Fruit fly (Drosophila melanogaster) whole organism, wandering third instar larva: ENCODE results near the gene AnxB9.
A peak's percentile ranks its signal among the peaks of the same experiment; 100 is the strongest.

ENCODE experiments used
- CG32264 ChIP-seq: fragments of 200-800 bp; sonication (Bioruptor generic); optimal IDR thresholded peaks from 2 replicates; lab custom pipeline; 2016; ENCODE audit warnings: missing biosample characterization, missing genetic modification characterization
- CG9705 ChIP-seq: fragments of 200-800 bp; sonication (Bioruptor generic); optimal IDR thresholded peaks from 2 replicates; lab custom pipeline; 2018; ENCODE audit warnings: missing biosample characterization, mild to moderate bottlenecking, missing genetic modification characterization
- CrebA ChIP-seq: fragments of 200-800 bp; sonication (Bioruptor generic); optimal IDR thresholded peaks from 2 replicates; lab custom pipeline; 2016; ENCODE audit warnings: missing biosample characterization, mild to moderate bottlenecking, missing genetic modification characterization, borderline replicate concordance
- Dfd ChIP-seq: fragments of >200 bp; optimal IDR thresholded peaks from 2 replicates; lab custom pipeline; 2017; ENCODE audit warnings: missing biosample characterization, missing genetic modification characterization
- Dif ChIP-seq: fragments of 200-275, 200-300 bp; sonication (Bioruptor generic); optimal IDR thresholded peaks from 2 replicates; lab custom pipeline; 2018; ENCODE audit warnings: missing biosample characterization, missing genetic modification characterization; ENCODE audit not compliant: partially characterized antibody
- HLH106 ChIP-seq: fragments of 200-800 bp; optimal IDR thresholded peaks from 3 replicates; lab custom pipeline; 2019; ENCODE audit warnings: missing biosample characterization, mild to moderate bottlenecking, missing genetic modification characterization, moderate library complexity
- Hnf4 ChIP-seq: fragments of 200-800 bp; sonication (Bioruptor generic); optimal IDR thresholded peaks from 2 replicates; lab custom pipeline; 2016; ENCODE audit warnings: missing biosample characterization, mild to moderate bottlenecking, missing genetic modification characterization
- Hr78 ChIP-seq: fragments of >200 bp; optimal IDR thresholded peaks from 2 replicates; lab custom pipeline; 2017; ENCODE audit warnings: missing biosample characterization, missing genetic modification characterization
- Hr83 ChIP-seq: fragments of 200-300 bp; sonication (Bioruptor generic); optimal IDR thresholded peaks from 2 replicates; lab custom pipeline; 2016; ENCODE audit warnings: missing biosample characterization, mild to moderate bottlenecking, missing genetic modification characterization, moderate library complexity; ENCODE audit not compliant: poor library complexity, severe bottlenecking
- Jra ChIP-seq: sonication (Bioruptor generic); optimal IDR thresholded peaks from 2 replicates; lab custom pipeline; 2016; ENCODE audit warnings: missing biosample characterization, missing genetic modification characterization
- Mio ChIP-seq: sonication (Bioruptor generic); optimal IDR thresholded peaks from 2 replicates; lab custom pipeline; 2016; ENCODE audit warnings: missing biosample characterization, missing genetic modification characterization
- N ChIP-seq: fragments of >200 bp; optimal IDR thresholded peaks from 2 replicates; lab custom pipeline; 2018; ENCODE audit warnings: missing biosample characterization, missing external identifiers, missing genetic modification characterization
- OdsH ChIP-seq: fragments of 200-800 bp; sonication (Bioruptor generic); optimal IDR thresholded peaks from 2 replicates; lab custom pipeline; 2016; ENCODE audit warnings: missing biosample characterization, mild to moderate bottlenecking, missing genetic modification characterization
- Rel ChIP-seq, 2 experiments: fragments of 200-800 bp; sonication (Bioruptor generic) in 1 of 2; optimal IDR thresholded peaks; 2 replicates in 1 of 2; 3 replicates in 1 of 2; lab custom pipeline; 2016 to 2019; ENCODE audit warnings: mild to moderate bottlenecking in 2 of 2, missing biosample characterization in 2 of 2, missing genetic modification characterization in 2 of 2, moderate library complexity in 1 of 2
- Sp1 ChIP-seq: fragments of 200-800 bp; sonication (Bioruptor generic); optimal IDR thresholded peaks from 3 replicates; lab custom pipeline; 2019; ENCODE audit warnings: missing biosample characterization, mild to moderate bottlenecking, missing genetic modification characterization, moderate library complexity
- br ChIP-seq: fragments of 200-800 bp; sonication (Bioruptor generic); optimal IDR thresholded peaks from 2 replicates; lab custom pipeline; 2016; ENCODE audit warnings: missing biosample characterization, missing genetic modification characterization
- brk ChIP-seq: fragments of 200-800 bp; sonication (Bioruptor generic); optimal IDR thresholded peaks from 2 replicates; lab custom pipeline; 2016; ENCODE audit warnings: missing biosample characterization, mild to moderate bottlenecking, missing genetic modification characterization
- dl ChIP-seq, 2 experiments: fragments of 175-275, 200-275 bp in 1 of 2; fragments of 200-275 bp in 1 of 2; sonication (Bioruptor generic); optimal IDR thresholded peaks; lab custom pipeline; 2018; ENCODE audit warnings: mild to moderate bottlenecking in 2 of 2, missing biosample characterization in 2 of 2, missing genetic modification characterization in 2 of 2, moderate library complexity in 2 of 2; ENCODE audit not compliant: partially characterized antibody in 2 of 2, insufficient read depth in 1 of 2
- dmrt93B ChIP-seq: fragments of 200-800 bp; sonication (Bioruptor generic); optimal IDR thresholded peaks from 2 replicates; lab custom pipeline; 2018; ENCODE audit warnings: missing biosample characterization, mild to moderate bottlenecking, missing genetic modification characterization
- dsf ChIP-seq: sonication (Bioruptor generic); optimal IDR thresholded peaks from 2 replicates; lab custom pipeline; 2016; ENCODE audit warnings: missing biosample characterization, missing genetic modification characterization, borderline replicate concordance
- ey ChIP-seq: fragments of 200-800 bp; sonication (Bioruptor generic); optimal IDR thresholded peaks from 2 replicates; lab custom pipeline; 2016; ENCODE audit warnings: missing biosample characterization, missing genetic modification characterization
- foxo ChIP-seq, 2 experiments: fragments of 200-800 bp; sonication (Bioruptor generic); optimal IDR thresholded peaks; 2 replicates in 1 of 2; 3 replicates in 1 of 2; lab custom pipeline; 2016 to 2017; ENCODE audit warnings: missing biosample characterization in 2 of 2, missing genetic modification characterization in 2 of 2
- h ChIP-seq: fragments of 200-800 bp; sonication (Bioruptor generic); optimal IDR thresholded peaks from 3 replicates; lab custom pipeline; 2016; ENCODE audit warnings: missing biosample characterization, mild to moderate bottlenecking, missing genetic modification characterization
- jim ChIP-seq: fragments of 175-275, 200-325 bp; sonication (Bioruptor generic); optimal IDR thresholded peaks from 2 replicates; lab custom pipeline; 2016; ENCODE audit warnings: missing biosample characterization, mild to moderate bottlenecking, missing genetic modification characterization
- lola ChIP-seq: fragments of >200 bp; optimal IDR thresholded peaks from 2 replicates; lab custom pipeline; 2017; ENCODE audit warnings: missing biosample characterization, missing genetic modification characterization
- pan ChIP-seq: fragments of >200 bp; optimal IDR thresholded peaks from 2 replicates; lab custom pipeline; 2017
- psq ChIP-seq: fragments of 200-800 bp; sonication (Bioruptor generic); optimal IDR thresholded peaks from 3 replicates; lab custom pipeline; 2017; ENCODE audit warnings: missing biosample characterization, mild to moderate bottlenecking, missing genetic modification characterization, moderate library complexity
- rgr ChIP-seq: fragments of 200-800 bp; sonication (Bioruptor generic); optimal IDR thresholded peaks from 3 replicates; lab custom pipeline; 2016; ENCODE audit warnings: missing biosample characterization, mild to moderate bottlenecking, missing genetic modification characterization
- sv ChIP-seq: fragments of 200-800 bp; sonication (Bioruptor generic); optimal IDR thresholded peaks from 3 replicates; lab custom pipeline; 2016; ENCODE audit warnings: missing biosample characterization, missing genetic modification characterization
- tai ChIP-seq: sonication (Bioruptor generic); optimal IDR thresholded peaks from 2 replicates; lab custom pipeline; 2016; ENCODE audit warnings: missing biosample characterization, missing genetic modification characterization
- usp ChIP-seq: fragments of >200 bp; optimal IDR thresholded peaks from 2 replicates; lab custom pipeline; 2017; ENCODE audit warnings: missing biosample characterization, missing genetic modification characterization
- woc ChIP-seq: sonication (Bioruptor generic); optimal IDR thresholded peaks from 2 replicates; lab custom pipeline; 2016; ENCODE audit warnings: missing biosample characterization, mild to moderate bottlenecking, missing genetic modification characterization

Gene AnxB9

DNA sequence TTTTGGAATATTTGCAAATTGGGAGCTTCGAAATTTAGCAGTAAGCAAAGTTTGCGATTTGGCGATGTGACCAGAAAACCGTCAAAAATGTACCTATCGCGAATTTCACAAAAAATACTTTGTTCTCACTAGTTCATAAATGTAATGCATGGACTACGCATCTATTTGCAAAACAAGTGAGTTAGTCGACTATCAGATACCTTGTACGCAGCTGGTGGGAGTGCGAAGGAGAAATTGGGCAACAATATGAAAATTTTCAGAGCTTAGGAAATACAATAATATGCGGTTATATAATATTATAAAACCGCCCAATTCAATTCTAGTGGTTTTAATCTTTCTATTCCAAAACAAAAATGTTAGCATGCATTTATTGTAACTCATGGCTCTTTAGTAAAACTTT, 53.7 kb downstream of the AnxB9 start, which contains the start of gene Bdbt:
Bdbt (minus strand) TSS at position 73 of the 400 bp plus-strand sequence.
- TF ChIP-seq Dfd (GFP tag; lab: Kevin White, UChicago) (no peak), br (GFP tag; lab: Kevin White, UChicago) (no peak), Sp1 (no peak), woc (peak; percentile 52), psq (GFP tag; lab: Kevin White, UChicago) (peak; percentile 5), dl (GFP tag; optimal IDR thresholded peaks at IDR 0.05; lab: Kevin White, UChicago; ENCODE audit: insufficient read depth in 1 of 2, partially characterized antibody in 2 of 2) (no peak), tai (GFP tag; lab: Kevin White, UChicago) (no peak), brk (GFP tag; lab: Kevin White, UChicago) (no peak), dmrt93B (GFP tag; lab: Kevin White, UChicago) (no peak), Rel (GFP tag; optimal IDR thresholded peaks at IDR 0.05; lab: Kevin White, UChicago) (no peak), Rel (tag; optimal IDR thresholded peaks at IDR 0.05; lab: Kevin White, UChicago) (no peak), OdsH (GFP tag; lab: Kevin White, UChicago) (peak; percentile 23), CG9705 (GFP tag; lab: Kevin White, UChicago) (no peak), Dif (GFP tag; lab: Kevin White, UChicago) (no peak), jim (GFP tag; lab: Kevin White, UChicago) (no peak), h (peak; percentile 46), Hr78 (GFP tag; lab: Kevin White, UChicago) (peak; percentile 51), HLH106 (tag; lab: Kevin White, UChicago) (no peak), dsf (GFP tag; lab: Kevin White, UChicago) (no peak), CrebA (GFP tag; lab: Kevin White, UChicago) (no peak), Mio (GFP tag; lab: Kevin White, UChicago) (no peak), sv (GFP tag; lab: Kevin White, UChicago) (peak; percentile 32), ey (GFP tag; lab: Kevin White, UChicago) (peak; percentile 37), foxo (GFP tag; optimal IDR thresholded peaks at IDR 0.05; lab: Kevin White, UChicago) (peak in 1 of 2 experiments; percentile 43), Jra (GFP tag; lab: Kevin White, UChicago) (no peak), Hr83 (peak; percentile 20), N (GFP tag; lab: Kevin White, UChicago) (peak; percentile 94), lola (GFP tag; lab: Kevin White, UChicago) (no peak), CG32264 (GFP tag; lab: Kevin White, UChicago) (no peak), rgr (GFP tag; lab: Kevin White, UChicago) (no peak), Hnf4 (GFP tag; lab: Kevin White, UChicago) (no peak), usp (GFP tag; lab: Kevin White, UChicago) (no peak), pan (lab: Kevin White, UChicago) (no peak)
